Worm (Caenorhabditis elegans): ENCODE measurements around the gene F46C8.1.

Gene F46C8.1

ce11 chrX:7577458-7578158, 29.4 kb downstream of the F46C8.1 start (continued):
- TF ChIP-seq cey-2 (tag; optimal IDR thresholded peaks at IDR 0.05; ENCODE audit: borderline replicate concordance, insufficient read depth) (no peak), tag-97 (GFP tag; IDR thresholded peaks at IDR 0.05) (no peak), dmd-9 (GFP tag; IDR thresholded peaks at IDR 0.05) (no peak), ZK546.5 (tag; optimal IDR thresholded peaks at IDR 0.05) (no peak), nhr-48 (tag; optimal IDR thresholded peaks at IDR 0.05) (no peak), lin-38 (GFP tag; IDR thresholded peaks at IDR 0.05) (no peak), lim-7 (GFP tag; IDR thresholded peaks at IDR 0.05) (no peak), nhr-76 (tag; optimal IDR thresholded peaks at IDR 0.05) (no peak), hlh-11 (tag; optimal IDR thresholded peaks at IDR 0.05) (peak; percentile 58), R02D3.7 (tag; optimal IDR thresholded peaks at IDR 0.05) (no peak), unc-130 (GFP tag; optimal IDR thresholded peaks at IDR 0.05) (no peak), arid-1 (GFP tag; conservative IDR thresholded peaks at IDR 0.05) (no peak), php-3 (GFP tag; IDR thresholded peaks at IDR 0.05) (no peak)

DNA sequence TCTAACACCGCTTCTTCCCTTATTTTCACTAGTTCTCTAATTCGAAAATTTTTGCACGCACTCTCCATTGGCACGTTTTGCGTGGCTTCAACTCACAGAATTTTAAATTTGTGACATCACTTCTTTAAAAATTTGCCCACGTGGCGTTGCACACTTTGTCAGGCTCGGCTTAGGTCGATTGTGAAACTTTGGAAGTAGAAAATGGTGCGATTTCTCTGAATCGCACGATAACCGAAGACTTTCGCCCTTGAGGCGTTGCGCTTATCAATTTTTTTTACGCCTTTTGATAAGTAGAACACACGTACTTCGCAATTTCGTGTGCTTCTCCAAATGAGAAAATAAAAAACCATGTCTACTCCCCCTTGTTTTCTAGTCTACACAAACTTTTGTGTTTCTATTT, 30.1 kb downstream of the F46C8.1 start:
- TF ChIP-seq nhr-11 (tag; optimal IDR thresholded peaks at IDR 0.05) (no peak), aha-1 (tag) (peak; percentile 94), zfp-3 (GFP tag; conservative IDR thresholded peaks at IDR 0.05) (peak; percentile 58; the same call in 1 of the 2 replicates), mep-1 (tag; optimal IDR thresholded peaks at IDR 0.05) (peak; percentile 32), F44E2.7 (GFP tag; IDR thresholded peaks at IDR 0.05) (no peak), hlh-30 (tag; optimal IDR thresholded peaks at IDR 0.05; ENCODE audit: insufficient read depth) (peak; percentile 47), ctbp-1 (GFP tag; IDR thresholded peaks at IDR 0.05) (no peak), dmd-8 (GFP tag; IDR thresholded peaks at IDR 0.05) (no peak), mxl-3 (GFP tag; optimal IDR thresholded peaks at IDR 0.05) (peak; percentile 69), duxl-1 (tag; optimal IDR thresholded peaks at IDR 0.05; ENCODE audit: poor library complexity) (no peak), rbr-2 (tag; optimal IDR thresholded peaks at IDR 0.05) (no peak), arid-1 (GFP tag; conservative IDR thresholded peaks at IDR 0.05) (no peak), pha-4 (GFP tag; IDR thresholded peaks at IDR 0.05) (peak; percentile 48; the same call in 1 of the 2 replicates), pha-4 (tag; optimal IDR thresholded peaks at IDR 0.05) (no peak), unc-39 (tag; optimal IDR thresholded peaks at IDR 0.05) (no peak), tag-97 (GFP tag; IDR thresholded peaks at IDR 0.05) (no peak), dmd-6 (GFP tag; IDR thresholded peaks at IDR 0.05) (peak; percentile 96), hlh-11 (tag; optimal IDR thresholded peaks at IDR 0.05) (peak; percentile 75), mes-2 (tag; optimal IDR thresholded peaks at IDR 0.05; ENCODE audit: poor library complexity, severe bottlenecking) (no peak), dve-1 (tag; optimal IDR thresholded peaks at IDR 0.05; ENCODE audit: insufficient read depth) (peak; percentile 45), zag-1 (tag; optimal IDR thresholded peaks at IDR 0.05) (no peak), jun-1 (tag; optimal IDR thresholded peaks at IDR 0.05) (no peak), daf-16 (GFP tag; optimal IDR thresholded peaks at IDR 0.05) (no peak), daf-16 (tag; optimal IDR thresholded peaks at IDR 0.05) (peak; percentile 57), saeg-2 (GFP tag; IDR thresholded peaks at IDR 0.05) (no peak), D1046.2 (GFP tag; IDR thresholded peaks at IDR 0.05) (no peak), zip-11 (GFP tag; IDR thresholded peaks at IDR 0.05) (no peak), lim-7 (GFP tag; IDR thresholded peaks at IDR 0.05) (no peak), mdt-29 (GFP tag; IDR thresholded peaks at IDR 0.05) (peak; percentile 73), nhr-102 (tag; optimal IDR thresholded peaks at IDR 0.05) (no peak), fos-1 (tag; optimal IDR thresholded peaks at IDR 0.05) (no peak), mdl-1 (tag; optimal IDR thresholded peaks at IDR 0.05) (peak in 1 of 2 experiments; percentile 83), nhr-6 (tag; optimal IDR thresholded peaks at IDR 0.05) (no peak), php-3 (GFP tag; IDR thresholded peaks at IDR 0.05) (0 out of 2 replicates have a peak, but pooled peaks have one; percentile 49), T20F7.1 (GFP tag; optimal IDR thresholded peaks at IDR 0.05) (no peak), F49E8.2 (tag; optimal IDR thresholded peaks at IDR 0.05; ENCODE audit: borderline replicate concordance) (no peak), nhr-28 (tag; optimal IDR thresholded peaks at IDR 0.05) (peak; percentile 85), hmg-1.1 (GFP tag; IDR thresholded peaks at IDR 0.05) (0 out of 2 replicates have a peak, but pooled peaks have one; percentile 12), pqm-1 (tag; optimal IDR thresholded peaks at IDR 0.05) (peak; percentile 88), tra-1 (GFP tag; IDR thresholded peaks at IDR 0.05) (peak; percentile 81)
